Fruit fly (Drosophila melanogaster) whole organism, prepupa: ENCODE results near the gene CG34398.

Experiments
- CG10669 ChIP-seq: fragments of 200-800 bp; sonication (Bioruptor generic); optimal IDR thresholded peaks from 3 replicates; lab custom pipeline; 2018; ENCODE audit warnings: missing biosample characterization, mild to moderate bottlenecking, missing genetic modification characterization, moderate library complexity
- CG11762 ChIP-seq: fragments of 200-800 bp; sonication (Bioruptor generic); optimal IDR thresholded peaks from 3 replicates; lab custom pipeline; 2016; ENCODE audit warnings: missing biosample characterization, missing genetic modification characterization; ENCODE audit not compliant: insufficient read depth
- CG11902 ChIP-seq: fragments of 200-800 bp; sonication (Bioruptor generic); optimal IDR thresholded peaks from 3 replicates; lab custom pipeline; 2016; ENCODE audit warnings: missing biosample characterization, missing genetic modification characterization
- CG15336 ChIP-seq: fragments of 200-800 bp; sonication (Bioruptor generic); IDR thresholded peaks from 2 replicates; pipeline ENCODE4 v1.3.6; 2022; ENCODE audit warnings: missing biosample characterization, missing genetic modification characterization
- CG1621 ChIP-seq: fragments of 200-800 bp; sonication (Bioruptor generic); optimal IDR thresholded peaks from 3 replicates; lab custom pipeline; 2018; ENCODE audit warnings: missing biosample characterization, mild to moderate bottlenecking, missing genetic modification characterization
- CG3032 ChIP-seq: fragments of 200-800 bp; optimal IDR thresholded peaks from 2 replicates; lab custom pipeline; 2019; ENCODE audit warnings: missing biosample characterization, mild to moderate bottlenecking, missing genetic modification characterization, moderate library complexity
- CG31627 ChIP-seq: fragments of 200-800 bp; sonication (Bioruptor generic); optimal IDR thresholded peaks from 3 replicates; lab custom pipeline; 2016; ENCODE audit warnings: missing biosample characterization, missing genetic modification characterization
- CG4318 ChIP-seq: fragments of 200-800 bp; sonication (Bioruptor generic); optimal IDR thresholded peaks from 3 replicates; lab custom pipeline; 2017; ENCODE audit warnings: missing biosample characterization, mild to moderate bottlenecking, missing genetic modification characterization
- CG6276 ChIP-seq: fragments of 200-800 bp; sonication (Bioruptor generic); optimal IDR thresholded peaks from 2 replicates; lab custom pipeline; 2017; ENCODE audit warnings: missing biosample characterization, mild to moderate bottlenecking, missing genetic modification characterization
- CG6792 ChIP-seq: fragments of 200-800 bp; sonication (Bioruptor generic); optimal IDR thresholded peaks from 3 replicates; lab custom pipeline; 2016; ENCODE audit warnings: missing biosample characterization, missing genetic modification characterization
- CG6854 ChIP-seq: fragments of 200-800 bp; sonication (Bioruptor generic); optimal IDR thresholded peaks from 2 replicates; lab custom pipeline; 2017; ENCODE audit warnings: missing biosample characterization, mild to moderate bottlenecking, missing genetic modification characterization
- CG7368 ChIP-seq: fragments of 200-800 bp; sonication (Bioruptor generic); optimal IDR thresholded peaks from 3 replicates; lab custom pipeline; 2016; ENCODE audit warnings: missing biosample characterization, missing genetic modification characterization
- CG8119 ChIP-seq: fragments of 200-800 bp; sonication (Bioruptor generic); IDR thresholded peaks from 3 replicates; pipeline ENCODE4 v1.3.6; 2022; ENCODE audit warnings: missing biosample characterization, missing genetic modification characterization
- CG9139 ChIP-seq: fragments of 200-800 bp; sonication (Bioruptor generic); optimal IDR thresholded peaks from 3 replicates; lab custom pipeline; 2017; ENCODE audit warnings: missing biosample characterization, mild to moderate bottlenecking, missing genetic modification characterization
- Eip75B ChIP-seq: fragments of 200-800 bp; sonication (Bioruptor generic); optimal IDR thresholded peaks from 3 replicates; lab custom pipeline; 2016; ENCODE audit warnings: missing biosample characterization, missing genetic modification characterization
- Eip78C ChIP-seq: fragments of 200-800 bp; sonication (Bioruptor generic); peaks from one replicate; lab custom pipeline; 2016; ENCODE audit warnings: missing biosample characterization, missing genetic modification characterization
- Eip93F ChIP-seq: fragments of 200-800 bp; sonication (Bioruptor generic); optimal IDR thresholded peaks from 2 replicates; lab custom pipeline; 2016; ENCODE audit warnings: missing biosample characterization, mild to moderate bottlenecking, missing genetic modification characterization
- Ets21C ChIP-seq: fragments of 200-800 bp; sonication (Bioruptor generic); optimal IDR thresholded peaks from 3 replicates; lab custom pipeline; 2016; ENCODE audit warnings: missing biosample characterization, missing genetic modification characterization
- Ets96B ChIP-seq: fragments of 200-800 bp; optimal IDR thresholded peaks from 2 replicates; lab custom pipeline; 2019; ENCODE audit warnings: missing biosample characterization, mild to moderate bottlenecking, missing genetic modification characterization, moderate library complexity
- Gug ChIP-seq: fragments of 200-800 bp; sonication (Bioruptor generic); IDR thresholded peaks from 2 replicates; pipeline ENCODE4 v1.3.6; 2022; ENCODE audit warnings: missing biosample characterization, missing genetic modification characterization
- Hr4 ChIP-seq: fragments of 200-800 bp; sonication (Bioruptor generic); optimal IDR thresholded peaks from 3 replicates; lab custom pipeline; 2016; ENCODE audit warnings: missing biosample characterization, missing genetic modification characterization
- Lpt ChIP-seq: fragments of 200-800 bp; sonication (Bioruptor generic); optimal IDR thresholded peaks from 3 replicates; lab custom pipeline; 2016; ENCODE audit warnings: missing biosample characterization, missing genetic modification characterization
- Met ChIP-seq: fragments of 200-800 bp; sonication (Bioruptor generic); optimal IDR thresholded peaks from 3 replicates; lab custom pipeline; 2016; ENCODE audit warnings: missing biosample characterization, missing genetic modification characterization
- Smox ChIP-seq: fragments of 200-800 bp; sonication (Bioruptor generic); optimal IDR thresholded peaks from 3 replicates; lab custom pipeline; 2016; ENCODE audit warnings: missing biosample characterization, missing genetic modification characterization
- Sox14 ChIP-seq: fragments of 200-800 bp; sonication (Bioruptor generic); optimal IDR thresholded peaks from 3 replicates; lab custom pipeline; 2016; ENCODE audit warnings: missing biosample characterization, missing genetic modification characterization
- Sox15 ChIP-seq: fragments of 200-800 bp; sonication (Bioruptor generic); optimal IDR thresholded peaks from 3 replicates; lab custom pipeline; 2016; ENCODE audit warnings: missing biosample characterization, missing genetic modification characterization
- achi ChIP-seq: fragments of 200-800 bp; sonication (Bioruptor generic); optimal IDR thresholded peaks from 3 replicates; lab custom pipeline; 2016; ENCODE audit warnings: missing biosample characterization, missing genetic modification characterization
- dac ChIP-seq: fragments of 200-800 bp; sonication (Bioruptor generic); optimal IDR thresholded peaks from 2 replicates; lab custom pipeline; 2017; ENCODE audit warnings: missing biosample characterization, mild to moderate bottlenecking, missing genetic modification characterization
- dsx ChIP-seq: fragments of 200-800 bp; optimal IDR thresholded peaks from 3 replicates; lab custom pipeline; 2019; ENCODE audit warnings: missing biosample characterization, mild to moderate bottlenecking, missing genetic modification characterization, moderate library complexity; ENCODE audit not compliant: poor library complexity, severe bottlenecking
- eg ChIP-seq: fragments of 200-800 bp; sonication (Bioruptor generic); IDR thresholded peaks from 3 replicates; pipeline ENCODE4 v1.3.6; 2022; ENCODE audit warnings: missing biosample characterization, missing genetic modification characterization
- fd85E ChIP-seq: fragments of 200-800 bp; sonication (Bioruptor generic); optimal IDR thresholded peaks from 3 replicates; lab custom pipeline; 2016; ENCODE audit warnings: missing biosample characterization, missing genetic modification characterization
- fkh ChIP-seq: fragments of 200-800 bp; sonication (Bioruptor generic); optimal IDR thresholded peaks from 3 replicates; lab custom pipeline; 2017; ENCODE audit warnings: missing biosample characterization, mild to moderate bottlenecking, missing genetic modification characterization, moderate library complexity
- lz ChIP-seq: fragments of 200-800 bp; sonication (Bioruptor generic); optimal IDR thresholded peaks from 3 replicates; lab custom pipeline; 2016; ENCODE audit warnings: missing biosample characterization, missing genetic modification characterization
- net ChIP-seq: fragments of 200-800 bp; sonication (Bioruptor generic); optimal IDR thresholded peaks from 3 replicates; lab custom pipeline; 2016; ENCODE audit warnings: missing biosample characterization, missing genetic modification characterization
- pdm3 ChIP-seq: fragments of 200-800 bp; sonication (Bioruptor generic); optimal IDR thresholded peaks from 3 replicates; lab custom pipeline; 2016; ENCODE audit warnings: missing biosample characterization, missing genetic modification characterization
- salr ChIP-seq, 2 experiments: fragments of 200-800 bp; sonication (Bioruptor generic); optimal IDR thresholded peaks; 3 replicates each; lab custom pipeline; 2016 to 2018; ENCODE audit warnings: missing biosample characterization in 2 of 2, missing genetic modification characterization in 2 of 2, mild to moderate bottlenecking in 1 of 2
- svp ChIP-seq: fragments of 200-800 bp; sonication (Bioruptor generic); peaks from one replicate; lab custom pipeline; 2016; ENCODE audit warnings: missing biosample characterization, missing genetic modification characterization
- topi ChIP-seq: fragments of 200-800 bp; sonication (Bioruptor generic); optimal IDR thresholded peaks from 3 replicates; lab custom pipeline; 2016; ENCODE audit warnings: missing biosample characterization, missing genetic modification characterization
- vri ChIP-seq: fragments of 200-800 bp; sonication (Bioruptor generic); optimal IDR thresholded peaks from 3 replicates; lab custom pipeline; 2016; ENCODE audit warnings: missing biosample characterization, mild to moderate bottlenecking, missing genetic modification characterization

The CG34398 gene

DNA sequence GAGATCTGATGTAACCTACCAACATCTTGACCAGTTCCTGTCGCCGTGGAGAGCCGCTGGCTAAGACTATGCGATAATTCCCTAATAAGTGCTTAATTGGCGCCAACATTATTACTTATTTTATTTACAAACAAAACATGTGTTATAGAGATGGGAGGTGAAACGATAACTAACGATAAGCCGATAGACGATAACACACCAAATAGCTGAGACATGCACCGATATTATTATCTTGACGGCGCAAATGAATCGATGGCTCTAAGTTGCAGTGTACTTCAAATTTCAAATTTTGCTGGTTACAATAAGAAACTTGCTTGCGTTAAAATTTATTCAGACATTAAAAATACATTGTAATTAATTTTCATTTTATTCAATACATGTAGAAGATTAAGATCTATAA, 44.5 kb downstream of the CG34398 start, which contains the start of gene CG9515 (continued):
- TF ChIP-seq salr (GFP tag; optimal IDR thresholded peaks at IDR 0.05; lab: Kevin White, UChicago) (no peak), CG1621 (no peak), achi (GFP tag; lab: Kevin White, UChicago) (no peak), eg (GFP tag; lab: Robert Waterston, UW) (no peak), Ets21C (GFP tag; lab: Kevin White, UChicago) (no peak), CG15336 (GFP tag; lab: Robert Waterston, UW) (no peak)

DNA sequence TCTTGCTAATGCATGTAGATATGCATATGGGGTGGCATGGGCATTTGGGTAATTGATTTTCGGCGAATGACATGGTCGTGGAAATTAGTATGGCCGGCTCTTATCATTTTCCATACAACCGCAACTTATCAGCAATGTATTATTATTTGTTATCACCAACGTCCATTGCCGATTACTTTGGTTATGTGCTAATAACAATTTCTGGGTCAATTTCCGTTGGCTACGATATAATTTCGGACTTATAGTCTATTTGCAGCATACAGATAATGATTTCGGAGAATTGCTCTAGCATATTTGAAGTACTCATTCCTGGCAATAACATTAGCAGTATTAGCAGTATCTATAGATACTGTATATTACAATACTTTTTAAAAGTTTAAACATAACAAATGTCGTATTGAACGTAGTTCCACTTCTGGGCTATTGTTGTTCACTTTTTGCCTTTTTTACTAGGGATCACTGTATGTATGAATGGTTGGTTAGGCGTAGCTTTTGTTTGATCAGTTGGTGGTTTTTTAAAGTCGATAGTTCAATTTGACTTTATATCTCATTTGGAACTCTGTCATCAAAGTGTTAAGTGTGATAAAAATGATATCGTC, 48.2 kb downstream of the CG34398 start, which contains the start of gene CG46397:
Gene CG46397 (plus strand): TSS at position 549 of the 599 bp plus-strand sequence.
- no peak for TF ChIP-seq CG11902 (GFP tag; lab: Kevin White, UChicago)
- TF ChIP-seq vri (GFP tag; lab: Kevin White, UChicago), result peak; percentile 89
- peak; percentile 18 for TF ChIP-seq svp (GFP tag; lab: Kevin White, UChicago)

DNA sequence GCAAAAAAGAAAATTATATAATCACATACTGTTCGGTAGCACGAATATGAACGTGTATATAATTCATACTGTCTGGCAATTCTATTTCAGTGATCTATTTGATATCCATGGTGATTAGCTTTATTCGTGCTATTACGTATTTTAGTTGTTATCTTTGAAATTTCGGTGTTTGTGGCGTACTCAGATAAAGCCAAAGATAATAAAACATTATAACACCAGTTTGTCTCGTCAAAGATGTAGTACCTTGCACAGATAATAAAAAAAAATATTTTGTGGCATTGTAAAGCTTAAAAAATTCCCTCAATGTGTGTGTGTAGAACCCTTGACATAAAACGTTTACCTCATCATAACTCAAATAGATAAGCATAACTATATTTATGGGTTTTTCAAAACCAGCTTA, 49.4 kb downstream of the CG34398 start:
- TF ChIP-seq Eip78C (GFP tag; lab: Kevin White, UChicago), result peak; percentile 32
- TF ChIP-seq CG8119 (GFP tag; lab: Robert Waterston, UW), result no peak

- peak; percentile 26 for TF ChIP-seq vri (GFP tag; lab: Kevin White, UChicago)
- no peak for TF ChIP-seq CG6854 (GFP tag; lab: Kevin White, UChicago)
- TF ChIP-seq CG15336 (GFP tag; lab: Robert Waterston, UW), result no peak
- peak; percentile 68 for TF ChIP-seq svp (GFP tag; lab: Kevin White, UChicago)
- no peak for TF ChIP-seq Lpt
- peak; percentile 10 for TF ChIP-seq Sox14 (GFP tag; lab: Kevin White, UChicago)
- no peak for TF ChIP-seq dsx
- TF ChIP-seq, all 60 proteins: peak for 3
Observed at dm6 chr2L:8948650-8949049, 50.1 kb downstream of the CG34398 start.

dm6 chr2L:8949919-8950722, 51.5 kb downstream of the CG34398 start:
- TF ChIP-seq Smox (GFP tag; lab: Kevin White, UChicago) (peak; percentile 67), Ets96B (tag; lab: Kevin White, UChicago) (peak; percentile 48), Sox14 (GFP tag; lab: Kevin White, UChicago) (peak; percentile 78), Ets21C (GFP tag; lab: Kevin White, UChicago) (peak; percentile 64), Gug (GFP tag; lab: Robert Waterston, UW) (0 out of 2 replicates have a peak, but pooled peaks have one; percentile 11), CG9139 (GFP tag; lab: Kevin White, UChicago) (peak; percentile 32), dsx (peak; percentile 21), CG31627 (peak; percentile 79), Sox15 (peak; percentile 50), CG11902 (GFP tag; lab: Kevin White, UChicago) (peak; percentile 68), pdm3 (GFP tag; lab: Kevin White, UChicago) (peak; percentile 57), topi (peak; percentile 84), fd85E (GFP tag; lab: Kevin White, UChicago) (no peak), Eip75B (peak; percentile 62), Hr4 (peak; percentile 30), vri (GFP tag; lab: Kevin White, UChicago) (peak; percentile 80), net (GFP tag; lab: Kevin White, UChicago) (peak; percentile 51), fkh (GFP tag; lab: Kevin White, UChicago) (no peak), CG1621 (no peak), CG3032 (tag; lab: Kevin White, UChicago) (peak; percentile 64), CG6854 (GFP tag; lab: Kevin White, UChicago) (peak; percentile 78), CG6276 (GFP tag; lab: Kevin White, UChicago) (no peak), Eip93F (GFP tag; lab: Kevin White, UChicago) (peak; percentile 75), lz (GFP tag; lab: Kevin White, UChicago) (peak; percentile 83), achi (GFP tag; lab: Kevin White, UChicago) (peak; percentile 63), CG4318 (GFP tag; lab: Kevin White, UChicago) (peak; percentile 39), CG11762 (GFP tag; lab: Kevin White, UChicago) (peak; percentile 37), CG7368 (GFP tag; lab: Kevin White, UChicago) (peak; percentile 28), Eip78C (GFP tag; lab: Kevin White, UChicago) (peak; percentile 84), dac (GFP tag; lab: Kevin White, UChicago) (no peak), CG10669 (GFP tag; lab: Kevin White, UChicago) (peak; percentile 58), salr (GFP tag; optimal IDR thresholded peaks at IDR 0.05; lab: Kevin White, UChicago) (peak; percentile 41 to 68), Lpt (no peak), Met (GFP tag; lab: Kevin White, UChicago) (peak; percentile 86), CG6792 (GFP tag; lab: Kevin White, UChicago) (peak; percentile 67)
